Worm (Caenorhabditis elegans) whole organism, midembryonic: Measurements from ENCODE around the gene oac-29.

Source experiments
- T22C8.4 ChIP-seq: fragments of 200-800 bp; sonication (Bioruptor generic); IDR thresholded peaks from 2 replicates; pipeline ENCODE4 v1.3.6; 2022; ENCODE audit warnings: missing genetic modification characterization, missing compliant biosample characterization
- flt-1 ChIP-seq: fragments of 200-800 bp; sonication (Bioruptor generic); IDR thresholded peaks from 2 replicates; pipeline ENCODE4 v1.3.6; 2022; ENCODE audit warnings: missing genetic modification characterization, missing compliant biosample characterization
- klf-2 ChIP-seq: fragments of 200-800 bp; sonication (Bioruptor generic); conservative IDR thresholded peaks from 2 replicates; pipeline ENCODE4 v1.3.6; 2022; ENCODE audit warnings: missing genetic modification reagents, missing genetic modification characterization, missing compliant biosample characterization
- med-1 ChIP-seq: sonication (generic microtip); optimal IDR thresholded peaks from 2 replicates; lab custom pipeline; 2017; ENCODE audit warnings: missing genetic modification characterization, mild to moderate bottlenecking, missing compliant biosample characterization, antibody characterized with exemption, missing genetic modification reagents; ENCODE audit not compliant: insufficient read depth
- ref-1 ChIP-seq: fragments of 200-800 bp; sonication (Bioruptor generic); conservative IDR thresholded peaks from 2 replicates; pipeline ENCODE4 v1.3.6; 2022; ENCODE audit warnings: missing genetic modification reagents, missing genetic modification characterization, missing compliant biosample characterization
- tab-1 ChIP-seq: fragments of 200-800 bp; sonication (Bioruptor generic); IDR thresholded peaks from 2 replicates; pipeline ENCODE4 v1.3.6; 2022; ENCODE audit warnings: missing genetic modification characterization, missing compliant biosample characterization
- ztf-23 ChIP-seq: fragments of 200-800 bp; sonication (Bioruptor generic); IDR thresholded peaks from 2 replicates; pipeline ENCODE4 v1.3.6; 2022; ENCODE audit warnings: missing genetic modification reagents, missing genetic modification characterization, missing compliant biosample characterization
- ztf-29 ChIP-seq: fragments of 200-800 bp; sonication (Bioruptor generic); IDR thresholded peaks from 2 replicates; pipeline ENCODE4 v1.3.6; 2022; ENCODE audit warnings: missing genetic modification reagents, missing genetic modification characterization, missing compliant biosample characterization

ce11 chrV:8586472-8586871, 49.0 kb downstream of the oac-29 start:
- TF ChIP-seq tab-1 (GFP tag; lab: Robert Waterston, UW) (no peak), ztf-23 (no peak), klf-2 (GFP tag; lab: Robert Waterston, UW) (no peak), med-1 (GFP tag; lab: Kevin White, UChicago) (no peak), flt-1 (GFP tag; lab: Robert Waterston, UW) (no peak), T22C8.4 (GFP tag; lab: Robert Waterston, UW) (no peak), ztf-29 (GFP tag; lab: Robert Waterston, UW) (no peak), ref-1 (GFP tag; lab: Robert Waterston, UW) (no peak)
